Worm (Caenorhabditis elegans) whole organism, mixed stage, embryonic: ENCODE measurements around the gene Y66D12A.1.

Experiments used
- ceh-39 ChIP-seq: fragments of 150-350 bp; optimal IDR thresholded peaks from 2 replicates; lab custom pipeline; 2014; ENCODE audit warnings: missing biosample characterization, missing genetic modification characterization
- mep-1 ChIP-seq: fragments of 150-350 bp; optimal IDR thresholded peaks from 2 replicates; lab custom pipeline; 2017; ENCODE audit warnings: missing biosample characterization, missing genetic modification reagents, missing genetic modification characterization, inconsistent platforms
- nhr-237 ChIP-seq: fragments of 150-350 bp; optimal IDR thresholded peaks from 2 replicates; lab custom pipeline; 2014; ENCODE audit warnings: missing biosample characterization, missing genetic modification characterization
- nhr-28 ChIP-seq: fragments of 150-350 bp; optimal IDR thresholded peaks from 2 replicates; lab custom pipeline; 2014; ENCODE audit warnings: missing biosample characterization, missing genetic modification characterization
- nhr-76 ChIP-seq: sonication (generic microtip); optimal IDR thresholded peaks from 2 replicates; lab custom pipeline; 2017; ENCODE audit warnings: missing biosample characterization, missing genetic modification characterization
- pha-4 ChIP-seq: fragments of 150-350 bp; optimal IDR thresholded peaks from 2 replicates; lab custom pipeline; 2018; ENCODE audit warnings: missing biosample characterization, missing genetic modification reagents, missing genetic modification characterization
- snpc-4 ChIP-seq: fragments of 150-350 bp; optimal IDR thresholded peaks from 2 replicates; lab custom pipeline; 2014; ENCODE audit warnings: missing biosample characterization, missing genetic modification characterization
- unc-120 ChIP-seq: sonication (generic microtip); optimal IDR thresholded peaks from 2 replicates; lab custom pipeline; 2017; ENCODE audit warnings: missing genetic modification characterization, missing compliant biosample characterization; ENCODE audit not compliant: poor library complexity, severe bottlenecking
- unc-39 ChIP-seq: fragments of 150-350 bp; optimal IDR thresholded peaks from 2 replicates; lab custom pipeline; 2014; ENCODE audit warnings: missing biosample characterization, missing genetic modification characterization
- unc-62 ChIP-seq: fragments of 150-350 bp; optimal IDR thresholded peaks from 2 replicates; lab custom pipeline; 2014; ENCODE audit warnings: missing biosample characterization, missing genetic modification reagents, missing genetic modification characterization

DNA sequence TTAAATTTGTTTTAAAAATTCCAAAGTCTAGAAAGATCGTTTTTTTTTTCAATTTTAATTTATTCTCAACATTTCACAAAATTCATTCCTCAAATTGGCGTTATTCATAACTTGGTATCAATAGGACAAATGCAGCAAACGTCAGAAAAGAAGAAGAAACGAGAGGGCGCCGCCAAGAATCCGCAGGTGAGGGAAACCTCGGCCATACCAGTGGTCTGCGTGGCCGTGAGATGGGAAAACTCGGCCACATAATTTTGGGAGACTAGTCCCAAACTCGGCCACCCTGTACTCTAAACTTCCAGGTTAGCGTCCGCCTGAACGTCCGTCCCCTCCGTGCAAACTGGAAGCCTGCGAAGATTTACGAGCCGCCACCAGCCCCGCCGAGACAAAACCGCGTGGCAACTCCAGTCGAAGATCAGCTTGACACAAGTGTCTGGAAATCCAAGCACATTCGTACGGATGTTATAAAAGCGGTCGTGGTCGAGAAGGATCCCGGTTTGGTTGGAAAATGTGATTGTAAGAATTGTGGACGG, 44.5 kb upstream of the Y66D12A.1 start, which contains the start of gene Y66D12A.11:
- TF ChIP-seq unc-39 (tag; lab: Kevin White, UChicago) (no peak), unc-120 (no peak), nhr-28 (tag; lab: Kevin White, UChicago) (no peak), nhr-237 (tag; lab: Kevin White, UChicago) (no peak), unc-62 (GFP tag; lab: Kevin White, UChicago) (no peak), mep-1 (tag; lab: Kevin White, UChicago) (no peak), ceh-39 (no peak), nhr-76 (tag; lab: Kevin White, UChicago) (no peak), snpc-4 (tag; lab: Kevin White, UChicago) (no peak), pha-4 (tag; lab: Kevin White, UChicago) (no peak)
